Worm (Caenorhabditis elegans): ENCODE results near the gene mrps-11.
A peak's percentile ranks its signal among the peaks of the same experiment; 100 is the strongest.

Gene mrps-11

DNA sequence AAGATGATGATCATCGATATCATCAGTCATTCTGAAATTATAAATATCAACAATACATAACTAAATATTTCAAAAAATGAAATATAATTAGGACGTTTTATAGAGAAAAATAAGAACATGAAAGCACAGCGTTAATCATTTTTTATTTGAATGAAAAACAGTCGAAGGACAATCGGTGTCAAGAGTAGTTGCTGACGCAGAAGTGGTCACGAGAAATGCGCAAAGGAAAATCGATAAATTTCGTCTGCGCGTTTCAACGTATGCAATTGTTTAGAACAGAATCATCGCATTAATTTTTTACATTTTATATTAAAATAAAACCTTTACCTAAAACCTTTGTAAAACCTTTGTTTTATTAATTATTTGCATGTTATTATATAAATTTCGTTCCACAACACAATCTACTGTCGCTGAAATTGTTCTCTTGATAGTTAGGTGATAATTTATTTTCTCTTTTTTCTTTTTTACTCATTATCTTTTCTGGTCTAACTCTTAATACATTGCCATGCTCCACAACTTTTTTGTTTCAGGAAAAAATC is 3.4 kb upstream of the mrps-11 start, which contains the start of the genes W04D2.4 and rbm-25:
W04D2.4 (minus strand) TSS at position 31 of the 539 bp plus-strand sequence.
rbm-25 (plus strand) TSS at position 489 of the 539 bp plus-strand sequence.
- TF ChIP-seq nhr-80 (tag; optimal IDR thresholded peaks at IDR 0.05) (no peak), athp-1 (tag; optimal IDR thresholded peaks at IDR 0.05) (no peak), bed-2 (GFP tag; IDR thresholded peaks at IDR 0.05) (no peak), madf-10 (tag; optimal IDR thresholded peaks at IDR 0.05) (no peak), ama-1 (optimal IDR thresholded peaks at IDR 0.05) (no peak), ama-1 (GFP tag; optimal IDR thresholded peaks at IDR 0.05) (no peak), B0261.1 (tag; optimal IDR thresholded peaks at IDR 0.05) (no peak), akir-1 (GFP tag; optimal IDR thresholded peaks at IDR 0.05) (peak; percentile 2), nhr-120 (GFP tag; IDR thresholded peaks at IDR 0.05) (no peak), ccch-3 (GFP tag; optimal IDR thresholded peaks at IDR 0.05) (no peak), dpl-1 (GFP tag; optimal IDR thresholded peaks at IDR 0.05) (no peak), nhr-27 (tag; optimal IDR thresholded peaks at IDR 0.05) (no peak), aptf-2 (GFP tag; conservative IDR thresholded peaks at IDR 0.05) (no peak), hmg-20 (GFP tag; IDR thresholded peaks at IDR 0.05) (no peak), aptf-3 (GFP tag; IDR thresholded peaks at IDR 0.05) (no peak), repo-1 (tag; optimal IDR thresholded peaks at IDR 0.05) (no peak), tbx-9 (tag; optimal IDR thresholded peaks at IDR 0.05; ENCODE audit: borderline replicate concordance) (no peak), hsf-1 (GFP tag; IDR thresholded peaks at IDR 0.05) (no peak), hlh-12 (tag; optimal IDR thresholded peaks at IDR 0.05) (no peak), F55B11.4 (tag; optimal IDR thresholded peaks at IDR 0.05; ENCODE audit: borderline replicate concordance, insufficient read depth) (no peak), K11D2.4 (GFP tag; IDR thresholded peaks at IDR 0.05) (no peak), F52B5.7 (tag; optimal IDR thresholded peaks at IDR 0.05) (no peak), madf-8 (GFP tag; conservative IDR thresholded peaks at IDR 0.05) (no peak), B0336.3 (GFP tag; IDR thresholded peaks at IDR 0.05) (no peak; the same call in 1 of the 2 replicates), nhr-90 (tag; optimal IDR thresholded peaks at IDR 0.05) (no peak), ceh-27 (GFP tag; optimal IDR thresholded peaks at IDR 0.05) (no peak), F37B4.10 (GFP tag; IDR thresholded peaks at IDR 0.05) (no peak), rec-8 (tag; optimal IDR thresholded peaks at IDR 0.05) (no peak), nhr-179 (tag; optimal IDR thresholded peaks at IDR 0.05) (no peak), efl-1 (GFP tag; optimal IDR thresholded peaks at IDR 0.05) (no peak), sptf-2 (GFP tag; optimal IDR thresholded peaks at IDR 0.05) (no peak), F57A8.1 (GFP tag; optimal IDR thresholded peaks at IDR 0.05) (no peak), Y53G8AR.9 (GFP tag; conservative IDR thresholded peaks at IDR 0.05) (0 out of 2 replicates have a peak, but pooled peaks have one; percentile 53), zim-3 (tag; optimal IDR thresholded peaks at IDR 0.05) (no peak), K12H6.12 (tag; optimal IDR thresholded peaks at IDR 0.05) (no peak), F49E8.2 (tag; optimal IDR thresholded peaks at IDR 0.05; ENCODE audit: insufficient read depth) (no peak), Y79H2A.3 (GFP tag; conservative IDR thresholded peaks at IDR 0.05) (no peak), B0019.2 (GFP tag; conservative IDR thresholded peaks at IDR 0.05) (no peak), ztf-18 (tag; optimal IDR thresholded peaks at IDR 0.05) (peak; percentile 94), T07F8.4 (tag; optimal IDR thresholded peaks at IDR 0.05) (no peak), gei-17 (GFP tag; optimal IDR thresholded peaks at IDR 0.05) (no peak), F33H1.4 (GFP tag; IDR thresholded peaks at IDR 0.05) (no peak), nfya-2 (GFP tag; IDR thresholded peaks at IDR 0.05) (no peak), lin-54 (GFP tag; optimal IDR thresholded peaks at IDR 0.05) (peak; percentile 38), Y56A3A.18 (GFP tag; IDR thresholded peaks at IDR 0.05) (no peak), attf-6 (GFP tag; IDR thresholded peaks at IDR 0.05) (no peak), fkh-3 (tag; optimal IDR thresholded peaks at IDR 0.05) (no peak), ztf-22 (GFP tag; optimal IDR thresholded peaks at IDR 0.05) (no peak), egl-44 (GFP tag; IDR thresholded peaks at IDR 0.05) (no peak), ceh-79 (tag; optimal IDR thresholded peaks at IDR 0.05) (no peak)
